Worm (Caenorhabditis elegans) whole organism, early embryonic: ENCODE results near the gene Y46G5A.18.

Source experiments
- B0310.2 ChIP-seq: sonication (generic microtip); optimal IDR thresholded peaks from 2 replicates; lab custom pipeline; 2016; ENCODE audit warnings: mild to moderate bottlenecking, missing genetic modification characterization, missing compliant biosample characterization
- ama-1 ChIP-seq: fragments of 150-350 bp; optimal IDR thresholded peaks from 2 replicates; lab custom pipeline; 2014
- ceh-36 ChIP-seq: sonication (generic microtip); optimal IDR thresholded peaks from 2 replicates; lab custom pipeline; 2016; ENCODE audit warnings: missing genetic modification characterization, inconsistent platforms, missing compliant biosample characterization
- ets-7 ChIP-seq: sonication (generic microtip); optimal IDR thresholded peaks from 2 replicates; lab custom pipeline; 2016; ENCODE audit warnings: missing genotype, missing genetic modification characterization, missing compliant biosample characterization
- flt-1 ChIP-seq: fragments of 200-800 bp; sonication (Bioruptor generic); IDR thresholded peaks from 2 replicates; pipeline ENCODE4 v1.3.6; 2022; ENCODE audit warnings: missing genetic modification characterization, missing compliant biosample characterization
- hmbx-1 ChIP-seq: sonication (generic microtip); optimal IDR thresholded peaks from 2 replicates; lab custom pipeline; 2016; ENCODE audit warnings: mild to moderate bottlenecking, missing genetic modification characterization, missing compliant biosample characterization
- hmg-4 ChIP-seq: fragments of 200-800 bp; sonication (Bioruptor generic); optimal IDR thresholded peaks from 2 replicates; lab custom pipeline; 2018; ENCODE audit warnings: mild to moderate bottlenecking, missing genetic modification characterization, missing compliant biosample characterization
- hnd-1 ChIP-seq: sonication (generic microtip); optimal IDR thresholded peaks from 2 replicates; lab custom pipeline; 2016; ENCODE audit warnings: missing genetic modification characterization, missing compliant biosample characterization
- pes-1 ChIP-seq: fragments of 200-800 bp; sonication (Bioruptor generic); IDR thresholded peaks from 2 replicates; pipeline ENCODE4 v1.3.6; 2022; ENCODE audit warnings: missing genetic modification reagents, missing genetic modification characterization, missing compliant biosample characterization
- sea-1 ChIP-seq: fragments of 200-800 bp; sonication (Bioruptor generic); conservative IDR thresholded peaks from 2 replicates; pipeline ENCODE4 v1.3.6; 2022; ENCODE audit warnings: missing genetic modification characterization, missing compliant biosample characterization
- tbx-11 ChIP-seq: fragments of 200-800 bp; sonication (Bioruptor generic); IDR thresholded peaks from 2 replicates; pipeline ENCODE4 v1.3.6; 2022; ENCODE audit warnings: missing genetic modification characterization, missing compliant biosample characterization

- TF ChIP-seq hmg-4 (GFP tag; lab: Kevin White, UChicago) (no peak), ama-1 (lab: Kevin White, UChicago) (no peak), B0310.2 (tag; lab: Kevin White, UChicago) (no peak), ceh-36 (tag; lab: Kevin White, UChicago) (no peak), pes-1 (GFP tag; lab: Robert Waterston, UW) (no peak), ets-7 (tag; lab: Kevin White, UChicago) (no peak), hnd-1 (tag; lab: Kevin White, UChicago) (no peak), tbx-11 (GFP tag; lab: Robert Waterston, UW) (no peak), sea-1 (GFP tag; lab: Robert Waterston, UW) (no peak), flt-1 (GFP tag; lab: Robert Waterston, UW) (no peak), hmbx-1 (tag; lab: Kevin White, UChicago) (no peak)
Observed at ce11 chrII:12847736-12848135, 42.7 kb upstream of the Y46G5A.18 start, which contains the start of gene pes-10.
